Worm (Caenorhabditis elegans): ENCODE measurements around the gene F59A7.7.

Gene F59A7.7

DNA sequence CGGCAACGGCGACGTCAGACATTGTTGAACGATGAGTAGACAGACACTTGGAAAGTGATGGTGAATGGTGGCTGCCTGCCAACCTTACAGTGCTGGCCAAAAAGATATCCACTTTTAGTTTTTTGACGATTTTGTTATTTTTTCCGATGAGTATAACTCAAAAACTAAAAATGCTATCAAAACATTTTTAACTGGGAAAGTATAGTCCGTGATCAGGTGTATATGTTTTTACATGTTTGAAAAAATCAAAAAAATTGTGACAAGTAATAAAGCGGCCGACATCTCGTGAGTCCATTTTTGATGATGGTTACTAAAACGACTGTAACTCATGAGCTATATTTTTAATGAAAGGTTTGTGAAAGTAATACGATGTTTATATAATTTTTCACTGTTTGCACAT lies 19.6 kb downstream of the F59A7.7 start, which contains the start of gene hil-6:
TSS of gene hil-6 (minus strand) at position 101 of the 400 bp plus-strand sequence.
- no peak for TF ChIP-seq blmp-1 (tag; optimal IDR thresholded peaks at IDR 0.05; ENCODE audit: insufficient read depth)
- TF ChIP-seq ztf-4 (tag; optimal IDR thresholded peaks at IDR 0.05) = no peak
- TF ChIP-seq mdl-1 (tag; optimal IDR thresholded peaks at IDR 0.05) = no peak
- no peak for TF ChIP-seq lsy-2 (tag; optimal IDR thresholded peaks at IDR 0.05)
- no peak for TF ChIP-seq sma-3 (GFP tag; optimal IDR thresholded peaks at IDR 0.05)
- TF ChIP-seq nhr-21 (tag; optimal IDR thresholded peaks at IDR 0.05) = no peak

DNA sequence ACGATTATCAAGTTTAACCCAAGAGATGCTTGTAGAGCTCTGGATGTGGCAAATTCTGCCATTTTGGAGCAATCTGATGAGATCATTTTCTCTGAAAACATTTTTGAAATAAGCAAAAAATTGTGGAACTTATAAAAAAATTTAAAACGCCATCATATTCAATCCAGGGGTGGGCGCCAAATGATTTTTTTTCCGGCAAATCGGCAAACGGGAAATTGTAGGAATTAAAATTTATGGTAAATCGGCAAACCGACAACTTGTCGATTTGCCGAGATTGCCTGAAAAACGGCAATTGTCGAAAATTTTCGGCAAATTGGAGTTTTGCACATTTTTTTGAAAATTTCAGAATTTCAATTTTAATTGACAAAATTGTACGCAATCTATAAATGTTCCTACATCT lies 23.7 kb downstream of the F59A7.7 start, which contains the start of gene srab-23:
TSS of gene srab-23 (minus strand) at position 101 of the 400 bp plus-strand sequence.
- TF ChIP-seq lsy-2 (tag; optimal IDR thresholded peaks at IDR 0.05) (no peak), snpc-4 (tag; optimal IDR thresholded peaks at IDR 0.05) (no peak), mbf-1 (tag; optimal IDR thresholded peaks at IDR 0.05) (no peak), ama-1 (optimal IDR thresholded peaks at IDR 0.05) (no peak), mab-5 (tag; optimal IDR thresholded peaks at IDR 0.05) (no peak), dmd-4 (tag; optimal IDR thresholded peaks at IDR 0.05) (no peak), blmp-1 (tag; optimal IDR thresholded peaks at IDR 0.05; ENCODE audit: insufficient read depth) (no peak)

ce11 chrV:2045956-2046355 lies 34.1 kb downstream of the F59A7.7 start, which contains the start of gene Y40B10A.5:
Gene Y40B10A.5 (minus strand): TSS chrV:2046056.
- TF ChIP-seq blmp-1 (tag; optimal IDR thresholded peaks at IDR 0.05; ENCODE audit: insufficient read depth) = no peak
- TF ChIP-seq mbf-1 (tag; optimal IDR thresholded peaks at IDR 0.05) = no peak
- no peak for TF ChIP-seq F13H6.1 (tag; optimal IDR thresholded peaks at IDR 0.05)
- TF ChIP-seq unc-55 (GFP tag; optimal IDR thresholded peaks at IDR 0.05) = no peak

- TF ChIP-seq fos-1 (tag; optimal IDR thresholded peaks at IDR 0.05) (peak; percentile 4), nhr-6 (tag; optimal IDR thresholded peaks at IDR 0.05) (no peak), nhr-25 (tag; optimal IDR thresholded peaks at IDR 0.05) (no peak), sma-9 (GFP tag; optimal IDR thresholded peaks at IDR 0.05) (peak; percentile 71), sma-9 (tag; optimal IDR thresholded peaks at IDR 0.05) (no peak)
Measured at ce11 chrV:2050136-2050535, 38.3 kb downstream of the F59A7.7 start, which contains the start of gene comt-4. Gene comt-4 (minus strand): TSS chrV:2050185.

- no peak for TF ChIP-seq sma-9 (GFP tag; optimal IDR thresholded peaks at IDR 0.05)
- no peak for TF ChIP-seq sma-9 (tag; optimal IDR thresholded peaks at IDR 0.05)
- no peak for TF ChIP-seq nhr-21 (tag; optimal IDR thresholded peaks at IDR 0.05)
- TF ChIP-seq elt-3 (tag; optimal IDR thresholded peaks at IDR 0.05) = no peak
- no peak for TF ChIP-seq nhr-10 (tag; optimal IDR thresholded peaks at IDR 0.05)
- no peak for TF ChIP-seq ama-1 (optimal IDR thresholded peaks at IDR 0.05)
- no peak for TF ChIP-seq nhr-12 (tag; optimal IDR thresholded peaks at IDR 0.05)
- TF ChIP-seq nhr-77 (tag; optimal IDR thresholded peaks at IDR 0.05) = no peak
- TF ChIP-seq Y55F3AM.14 (GFP tag; optimal IDR thresholded peaks at IDR 0.05) = no peak
- no peak for TF ChIP-seq nhr-11 (tag; optimal IDR thresholded peaks at IDR 0.05)
- TF ChIP-seq mab-5 (tag; optimal IDR thresholded peaks at IDR 0.05) = no peak
- no peak for TF ChIP-seq ceh-82 (tag; optimal IDR thresholded peaks at IDR 0.05)
- TF ChIP-seq lin-39 (tag; optimal IDR thresholded peaks at IDR 0.05) = no peak
- TF ChIP-seq elt-1 (tag; optimal IDR thresholded peaks at IDR 0.05) = no peak
- TF ChIP-seq mdl-1 (tag; optimal IDR thresholded peaks at IDR 0.05) = no peak
- no peak for TF ChIP-seq ztf-11 (tag; optimal IDR thresholded peaks at IDR 0.05)
Measured at ce11 chrV:2050790-2051189, 38.9 kb downstream of the F59A7.7 start.

DNA sequence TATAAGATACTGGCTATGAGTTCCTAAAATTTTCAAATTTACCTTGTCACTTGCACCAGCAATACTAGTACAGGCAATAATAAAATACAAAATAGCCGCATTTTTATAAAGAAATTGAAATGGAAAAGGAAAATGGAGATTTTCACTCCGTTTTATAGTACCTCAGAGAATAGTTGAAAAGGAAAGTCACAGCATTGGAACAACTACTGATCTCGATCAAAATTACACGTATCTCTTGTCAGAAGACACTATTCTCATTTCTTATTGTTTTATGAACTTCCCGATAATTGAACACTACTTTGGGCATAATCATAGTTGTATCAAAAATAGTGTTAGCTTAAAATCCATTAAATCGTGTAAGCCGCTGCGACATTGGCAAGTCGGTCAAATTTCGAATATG lies 39.6 kb downstream of the F59A7.7 start, which contains the start of gene Y40B10A.11:
TSS of gene Y40B10A.11 (minus strand) at position 101 of the 400 bp plus-strand sequence.
- TF ChIP-seq sma-3 (GFP tag; optimal IDR thresholded peaks at IDR 0.05) (no peak), crh-2 (tag; optimal IDR thresholded peaks at IDR 0.05) (no peak), elt-1 (tag; optimal IDR thresholded peaks at IDR 0.05) (no peak), nhr-11 (tag; optimal IDR thresholded peaks at IDR 0.05) (no peak), mdl-1 (tag; optimal IDR thresholded peaks at IDR 0.05) (no peak), aly-2 (tag; optimal IDR thresholded peaks at IDR 0.05) (no peak), ZK546.5 (tag; optimal IDR thresholded peaks at IDR 0.05) (no peak), peb-1 (tag; optimal IDR thresholded peaks at IDR 0.05) (no peak), alr-1 (tag; optimal IDR thresholded peaks at IDR 0.05) (no peak), nhr-23 (tag; optimal IDR thresholded peaks at IDR 0.05) (no peak), ztf-1 (GFP tag; conservative IDR thresholded peaks at IDR 0.05) (no peak), Y55F3AM.14 (GFP tag; optimal IDR thresholded peaks at IDR 0.05) (no peak), unc-39 (tag; optimal IDR thresholded peaks at IDR 0.05) (no peak), egl-27 (tag; optimal IDR thresholded peaks at IDR 0.05) (no peak), nhr-25 (tag; optimal IDR thresholded peaks at IDR 0.05) (no peak), ztf-4 (tag; optimal IDR thresholded peaks at IDR 0.05) (no peak)
